Fruit fly (Drosophila melanogaster): ENCODE results near the gene Ncoa6.

- TF ChIP-seq Atf-2 (GFP tag; optimal IDR thresholded peaks at IDR 0.05) (no peak), Xbp1 (GFP tag; optimal IDR thresholded peaks at IDR 0.05) (no peak), CG6683 (GFP tag; optimal IDR thresholded peaks at IDR 0.05) (no peak), lmd (GFP tag; IDR thresholded peaks at IDR 0.05) (no peak), CG18619 (GFP tag; optimal IDR thresholded peaks at IDR 0.05) (no peak), cg (GFP tag; optimal IDR thresholded peaks at IDR 0.05) (no peak), Mad (GFP tag; optimal IDR thresholded peaks at IDR 0.05) (no peak), CG17612 (GFP tag; IDR thresholded peaks at IDR 0.05) (no peak), jigr1 (GFP tag; IDR thresholded peaks at IDR 0.05) (no peak), al (GFP tag; IDR thresholded peaks at IDR 0.05) (no peak), CG17829 (tag; optimal IDR thresholded peaks at IDR 0.05) (no peak), chn (GFP tag; optimal IDR thresholded peaks at IDR 0.05) (no peak), Deaf1 (tag; optimal IDR thresholded peaks at IDR 0.05) (no peak)
These were observed 58.3 kb downstream of the Ncoa6 start, which contains the start of gene Cyp4ac3 for dm6 chr2L:5268198-5268597.

Data from whole organism, embryonic.